Worm (Caenorhabditis elegans): ENCODE results near the gene mes-6.

- TF ChIP-seq W03F9.2 (tag; optimal IDR thresholded peaks at IDR 0.05) (no peak), him-1 (tag; optimal IDR thresholded peaks at IDR 0.05) (no peak)
These were observed 24.9 kb downstream of the mes-6 start for ce11 chrIV:8535946-8536345.
